Worm (Caenorhabditis elegans): Measurements from ENCODE around the gene syx-18.

- TF ChIP-seq zip-8 (tag; optimal IDR thresholded peaks at IDR 0.05) (no peak), blmp-1 (tag; optimal IDR thresholded peaks at IDR 0.05) (no peak)
Observed at ce11 chrV:6655174-6655573, at the start of gene syx-18.

Measured in whole organism, mixed stage, embryonic.